Worm (Caenorhabditis elegans) whole organism, young adult: ENCODE results near the gene Y55F3BL.4.
A peak's percentile ranks its signal among the peaks of the same experiment; 100 is the strongest.

ENCODE experiments used
- B0035.1 ChIP-seq: sonication (generic microtip); optimal IDR thresholded peaks from 2 replicates; lab custom pipeline; 2016; ENCODE audit warnings: missing genetic modification characterization, mild to moderate bottlenecking, missing compliant biosample characterization, missing genotype, missing genetic modification reagents
- B0261.1 ChIP-seq: sonication (generic microtip); optimal IDR thresholded peaks from 2 replicates; lab custom pipeline; 2016; ENCODE audit warnings: mild to moderate bottlenecking, missing genetic modification characterization, moderate library complexity, missing compliant biosample characterization
- C17E4.6 ChIP-seq: fragments of 200-800 bp; sonication (Bioruptor generic); IDR thresholded peaks from 2 replicates; pipeline ENCODE4 v1.3.6; 2022; ENCODE audit warnings: missing genetic modification reagents, missing genetic modification characterization, missing compliant biosample characterization
- D2030.7 ChIP-seq: fragments of 200-800 bp; sonication (Bioruptor generic); IDR thresholded peaks from 2 replicates; pipeline ENCODE4 v1.3.6; 2022; ENCODE audit warnings: missing genetic modification reagents, missing genetic modification characterization, missing compliant biosample characterization
- F10E7.11 ChIP-seq: sonication (generic microtip); optimal IDR thresholded peaks from 2 replicates; lab custom pipeline; 2017; ENCODE audit warnings: mild to moderate bottlenecking, missing genetic modification characterization, moderate library complexity, missing compliant biosample characterization
- F55B11.4 ChIP-seq: sonication (generic microtip); optimal IDR thresholded peaks from 2 replicates; lab custom pipeline; 2016; ENCODE audit warnings: missing compliant biosample characterization, missing genetic modification characterization, borderline replicate concordance; ENCODE audit not compliant: insufficient read depth
- T07F8.4 ChIP-seq: sonication (generic microtip); optimal IDR thresholded peaks from 2 replicates; lab custom pipeline; 2016; ENCODE audit warnings: mild to moderate bottlenecking, missing genetic modification characterization, moderate library complexity, missing compliant biosample characterization
- T26A5.8 ChIP-seq: sonication (generic microtip); optimal IDR thresholded peaks from 2 replicates; lab custom pipeline; 2016; ENCODE audit warnings: missing genetic modification characterization, missing compliant biosample characterization
- Y79H2A.3 ChIP-seq: fragments of 200-800 bp; sonication (Bioruptor generic); conservative IDR thresholded peaks from 2 replicates; pipeline ENCODE4 v1.3.6; 2022; ENCODE audit warnings: missing genetic modification reagents, missing genetic modification characterization, missing compliant biosample characterization
- Y95B8A.8 ChIP-seq: fragments of 200-800 bp; sonication (Bioruptor generic); IDR thresholded peaks from 2 replicates; pipeline ENCODE4 v1.3.6; 2022; ENCODE audit warnings: missing genetic modification reagents, missing genetic modification characterization, missing compliant biosample characterization
- akir-1 ChIP-seq: fragments of 200-800 bp; sonication (Bioruptor generic); optimal IDR thresholded peaks from 2 replicates; lab custom pipeline; 2018; ENCODE audit warnings: mild to moderate bottlenecking, missing genetic modification characterization, moderate library complexity, missing compliant biosample characterization
- aptf-3 ChIP-seq: fragments of 200-800 bp; sonication (Bioruptor generic); IDR thresholded peaks from 2 replicates; pipeline ENCODE4 v1.3.6; 2022; ENCODE audit warnings: missing genetic modification characterization, missing compliant biosample characterization
- athp-1 ChIP-seq: sonication (generic microtip); optimal IDR thresholded peaks from 2 replicates; lab custom pipeline; 2017; ENCODE audit warnings: mild to moderate bottlenecking, missing genetic modification characterization, missing compliant biosample characterization
- attf-3 ChIP-seq: fragments of 200-800 bp; sonication (Bioruptor generic); conservative IDR thresholded peaks from 2 replicates; pipeline ENCODE4 v1.3.6; 2022; ENCODE audit warnings: missing genetic modification reagents, missing genetic modification characterization, missing compliant biosample characterization
- cebp-1 ChIP-seq, 2 experiments: fragments of 200-800 bp in 1 of 2; sonication (Bioruptor generic) in 1 of 2; sonication (generic microtip) in 1 of 2; IDR thresholded peaks in 1 of 2; optimal IDR thresholded peaks in 1 of 2; 2 replicates each; pipeline versions ENCODE4 v1.3.6 to Lab custom; 2017 to 2022; ENCODE audit warnings: missing compliant biosample characterization in 2 of 2, missing genetic modification characterization in 2 of 2, mild to moderate bottlenecking in 1 of 2, missing genetic modification reagents in 1 of 2, moderate library complexity in 1 of 2
- ceh-100 ChIP-seq: fragments of 200-800 bp; sonication (Bioruptor generic); IDR thresholded peaks from 2 replicates; pipeline ENCODE4 v1.3.6; 2022; ENCODE audit warnings: missing genetic modification reagents, missing genetic modification characterization, missing compliant biosample characterization
- ceh-40 ChIP-seq: fragments of 200-800 bp; sonication (Bioruptor generic); IDR thresholded peaks from 2 replicates; pipeline ENCODE4 v1.3.6; 2022; ENCODE audit warnings: missing genetic modification characterization, missing compliant biosample characterization
- ceh-58 ChIP-seq: fragments of 200-800 bp; sonication (Bioruptor generic); IDR thresholded peaks from 2 replicates; pipeline ENCODE4 v1.3.6; 2022; ENCODE audit warnings: missing genetic modification characterization, missing compliant biosample characterization
- ceh-91 ChIP-seq: fragments of 200-800 bp; sonication (Bioruptor generic); IDR thresholded peaks from 2 replicates; pipeline ENCODE4 v1.3.6; 2022; ENCODE audit warnings: missing genetic modification reagents, missing genetic modification characterization, missing compliant biosample characterization
- chd-7 ChIP-seq: sonication (generic microtip); optimal IDR thresholded peaks from 2 replicates; lab custom pipeline; 2016; ENCODE audit warnings: mild to moderate bottlenecking, missing genetic modification characterization, moderate library complexity, missing compliant biosample characterization
- dpff-1 ChIP-seq: sonication (generic microtip); optimal IDR thresholded peaks from 2 replicates; lab custom pipeline; 2017; ENCODE audit warnings: mild to moderate bottlenecking, missing genetic modification characterization, missing compliant biosample characterization
- dpl-1 ChIP-seq: fragments of 150-350 bp; optimal IDR thresholded peaks from 2 replicates; lab custom pipeline; 2014; ENCODE audit warnings: missing biosample characterization, missing genetic modification reagents, missing genetic modification characterization
- efl-1 ChIP-seq: fragments of 150-350 bp; optimal IDR thresholded peaks from 2 replicates; lab custom pipeline; 2014; ENCODE audit warnings: missing biosample characterization, missing genetic modification reagents, missing genetic modification characterization
- hmg-20 ChIP-seq: fragments of 200-800 bp; sonication (Bioruptor generic); IDR thresholded peaks from 2 replicates; pipeline ENCODE4 v1.3.6; 2022; ENCODE audit warnings: missing genetic modification reagents, missing genetic modification characterization, missing compliant biosample characterization
- let-607 ChIP-seq, 2 experiments: fragments of 200-800 bp in 1 of 2; sonication (Bioruptor generic) in 1 of 2; sonication (generic microtip) in 1 of 2; optimal IDR thresholded peaks; 2 replicates each; lab custom pipeline; 2016 to 2018; ENCODE audit warnings: mild to moderate bottlenecking in 2 of 2, missing compliant biosample characterization in 2 of 2, missing genetic modification characterization in 2 of 2, moderate library complexity in 2 of 2, missing genotype in 1 of 2
- lir-1 ChIP-seq: fragments of 200-800 bp; sonication (Bioruptor generic); conservative IDR thresholded peaks from 2 replicates; pipeline ENCODE4 v1.3.6; 2022; ENCODE audit warnings: missing genetic modification reagents, missing genetic modification characterization, missing compliant biosample characterization
- madf-8 ChIP-seq: fragments of 200-800 bp; sonication (Bioruptor generic); conservative IDR thresholded peaks from 2 replicates; pipeline ENCODE4 v1.3.6; 2022; ENCODE audit warnings: missing genetic modification reagents, missing genetic modification characterization, missing compliant biosample characterization
- nfyb-1 ChIP-seq: fragments of 200-800 bp; sonication (Bioruptor generic); IDR thresholded peaks from 2 replicates; pipeline ENCODE4 v1.3.6; 2022; ENCODE audit warnings: missing genetic modification reagents, missing genetic modification characterization, missing compliant biosample characterization
- nhr-80 ChIP-seq: sonication (generic microtip); optimal IDR thresholded peaks from 2 replicates; lab custom pipeline; 2016; ENCODE audit warnings: missing genetic modification characterization, missing compliant biosample characterization
- snpc-4 ChIP-seq, 5 experiments: fragments of 150-350 bp in 1 of 5; sonication (generic microtip) in 4 of 5; optimal IDR thresholded peaks; 2 replicates each; lab custom pipeline; 2014 to 2018; ENCODE audit warnings: missing genetic modification characterization in 5 of 5, missing biosample characterization in 3 of 5, antibody characterized with exemption in 2 of 5, mild to moderate bottlenecking in 2 of 5, missing compliant biosample characterization in 2 of 5, missing genotype in 2 of 5, moderate library complexity in 2 of 5, missing genetic modification reagents in 1 of 5
- sptf-2 ChIP-seq: fragments of 200-800 bp; sonication (Bioruptor generic); optimal IDR thresholded peaks from 2 replicates; lab custom pipeline; 2018; ENCODE audit warnings: mild to moderate bottlenecking, missing genetic modification characterization, missing compliant biosample characterization
- zfh-2 ChIP-seq: fragments of 200-800 bp; sonication (Bioruptor generic); conservative IDR thresholded peaks from 2 replicates; pipeline ENCODE4 v1.3.6; 2022; ENCODE audit warnings: missing genetic modification reagents, missing genetic modification characterization, missing compliant biosample characterization
- zim-3 ChIP-seq: sonication (generic microtip); optimal IDR thresholded peaks from 2 replicates; lab custom pipeline; 2017; ENCODE audit warnings: mild to moderate bottlenecking, missing genetic modification characterization, moderate library complexity, missing compliant biosample characterization
- ztf-25 ChIP-seq: fragments of 200-800 bp; sonication (Bioruptor generic); IDR thresholded peaks from 2 replicates; pipeline ENCODE4 v1.3.6; 2022; ENCODE audit warnings: missing genetic modification reagents, missing genetic modification characterization, missing compliant biosample characterization

Y55F3BL.4 gene

ce11 chrIV:796521-797073 lies 8.3 kb upstream of the Y55F3BL.4 start, which contains the start of the genes F56B3.11 and ech-5 (continued):
- no peak for TF ChIP-seq akir-1
- no peak for TF ChIP-seq B0261.1
- TF ChIP-seq zfh-2 = no peak
- no peak for TF ChIP-seq madf-8
- no peak for TF ChIP-seq T26A5.8
- TF ChIP-seq ztf-25 (GFP tag; lab: Robert Waterston, UW) = no peak
- TF ChIP-seq F55B11.4 = no peak
- no peak for TF ChIP-seq ceh-58
- TF ChIP-seq ceh-100 (GFP tag; lab: Robert Waterston, UW) = peak; percentile 95
- no peak for TF ChIP-seq ceh-91
- TF ChIP-seq ceh-40 (GFP tag; lab: Robert Waterston, UW) = no peak
- no peak for TF ChIP-seq cebp-1 (GFP tag; IDR thresholded peaks at IDR 0.05; lab: Robert Waterston, UW)
- TF ChIP-seq cebp-1 (tag; optimal IDR thresholded peaks at IDR 0.05; lab: Kevin White, UChicago) = peak; percentile 52
- no peak for TF ChIP-seq D2030.7 (GFP tag; lab: Robert Waterston, UW)

- TF ChIP-seq aptf-3 (GFP tag; lab: Robert Waterston, UW) = no peak
- TF ChIP-seq Y95B8A.8 (GFP tag; lab: Robert Waterston, UW) = no peak
Observed at ce11 chrIV:800518-800917, 4.4 kb upstream of the Y55F3BL.4 start, which contains the start of gene mrpl-46. mrpl-46 (plus strand) TSS chrIV:800818.

- TF ChIP-seq let-607 (tag; optimal IDR thresholded peaks at IDR 0.05; lab: Kevin White, UChicago) (no peak), Y79H2A.3 (GFP tag; lab: Robert Waterston, UW) (no peak), dpff-1 (tag; lab: Kevin White, UChicago) (no peak), nfyb-1 (GFP tag; lab: Robert Waterston, UW) (no peak), C17E4.6 (GFP tag; lab: Robert Waterston, UW) (no peak), nhr-80 (tag; lab: Kevin White, UChicago) (no peak), efl-1 (GFP tag; lab: Kevin White, UChicago) (no peak), lir-1 (GFP tag; lab: Robert Waterston, UW) (no peak), attf-3 (GFP tag; lab: Robert Waterston, UW) (no peak), D2030.7 (GFP tag; lab: Robert Waterston, UW) (no peak), dpl-1 (no peak), snpc-4 (GFP tag; optimal IDR thresholded peaks at IDR 0.05; lab: Kevin White, UChicago) (no peak), snpc-4 (tag; optimal IDR thresholded peaks at IDR 0.05; lab: Kevin White, UChicago) (no peak), B0035.1 (tag; lab: Kevin White, UChicago) (no peak), B0261.1 (no peak), athp-1 (tag; lab: Kevin White, UChicago) (no peak), hmg-20 (no peak), T07F8.4 (tag; lab: Kevin White, UChicago) (no peak), F10E7.11 (tag; lab: Kevin White, UChicago) (no peak)
Observed at ce11 chrIV:801162-801561, 3.7 kb upstream of the Y55F3BL.4 start.

ce11 chrIV:805693-806092 lies 791 bp downstream of the Y55F3BL.4 start:
- TF ChIP-seq chd-7 (tag; lab: Kevin White, UChicago) (no peak), sptf-2 (GFP tag; lab: Kevin White, UChicago) (no peak), zim-3 (no peak)
